Fruit fly (Drosophila melanogaster) whole organism, pupa: ENCODE data around the gene CG17124.

Source experiments
- CG10348 ChIP-seq: fragments of 200-800 bp; sonication (Bioruptor generic); IDR thresholded peaks from 2 replicates; pipeline ENCODE4 v1.3.6; 2022; ENCODE audit warnings: missing biosample characterization, missing genetic modification characterization
- CG12605 ChIP-seq: fragments of 200-800 bp; sonication (Bioruptor generic); IDR thresholded peaks from 2 replicates; pipeline ENCODE4 v1.3.6; 2022; ENCODE audit warnings: missing biosample characterization, missing genetic modification characterization
- CG13204 ChIP-seq: fragments of 200-800 bp; sonication (Bioruptor generic); optimal IDR thresholded peaks from 2 replicates; lab custom pipeline; 2018; ENCODE audit warnings: missing biosample characterization, mild to moderate bottlenecking, missing genetic modification characterization, moderate library complexity
- CG14655 ChIP-seq: fragments of 200-800 bp; sonication (Bioruptor generic); optimal IDR thresholded peaks from 3 replicates; lab custom pipeline; 2017; ENCODE audit warnings: mild to moderate bottlenecking, missing biosample characterization, missing genetic modification reagents, missing genetic modification characterization
- CG15710 ChIP-seq: fragments of 200-800 bp; sonication (Bioruptor generic); optimal IDR thresholded peaks from 2 replicates; lab custom pipeline; 2018; ENCODE audit warnings: missing biosample characterization, mild to moderate bottlenecking, missing genetic modification characterization, moderate library complexity
- CG17806 ChIP-seq: fragments of 200-800 bp; sonication (Bioruptor generic); optimal IDR thresholded peaks from 2 replicates; lab custom pipeline; 2018; ENCODE audit warnings: missing biosample characterization, mild to moderate bottlenecking, missing genetic modification characterization, moderate library complexity
- CG32121 ChIP-seq: fragments of 200-800 bp; sonication (Bioruptor generic); IDR thresholded peaks from 2 replicates; pipeline ENCODE4 v1.3.6; 2022; ENCODE audit warnings: missing biosample characterization, missing genetic modification characterization
- CG34367 ChIP-seq: fragments of 200-800 bp; sonication (Bioruptor generic); optimal IDR thresholded peaks from 2 replicates; lab custom pipeline; 2018; ENCODE audit warnings: missing biosample characterization, mild to moderate bottlenecking, missing genetic modification characterization
- CG4496 ChIP-seq: fragments of 200-800 bp; sonication (Bioruptor generic); IDR thresholded peaks from 3 replicates; pipeline ENCODE4 v1.3.6; 2022; ENCODE audit warnings: missing biosample characterization, missing genetic modification characterization
- CG8159 ChIP-seq: fragments of 200-800 bp; sonication (Bioruptor generic); optimal IDR thresholded peaks from 3 replicates; lab custom pipeline; 2018; ENCODE audit warnings: missing biosample characterization, mild to moderate bottlenecking, missing genetic modification characterization, moderate library complexity
- CG8301 ChIP-seq: fragments of 200-800 bp; sonication (Bioruptor generic); optimal IDR thresholded peaks from 2 replicates; lab custom pipeline; 2018; ENCODE audit warnings: missing biosample characterization, mild to moderate bottlenecking, missing genetic modification characterization
- CG9948 ChIP-seq: fragments of 200-800 bp; sonication (Bioruptor generic); optimal IDR thresholded peaks from 2 replicates; lab custom pipeline; 2018; ENCODE audit warnings: missing biosample characterization, mild to moderate bottlenecking, missing genetic modification characterization, moderate library complexity
- D1 ChIP-seq: fragments of 200-800 bp; sonication (Bioruptor generic); optimal IDR thresholded peaks from 2 replicates; lab custom pipeline; 2018; ENCODE audit warnings: missing biosample characterization, mild to moderate bottlenecking, missing genetic modification characterization, moderate library complexity
- EcR ChIP-seq: fragments of 200-800 bp; sonication (Bioruptor generic); optimal IDR thresholded peaks from 3 replicates; lab custom pipeline; 2019; ENCODE audit warnings: missing biosample characterization, missing genetic modification characterization, mild to moderate bottlenecking, moderate library complexity, missing genetic modification reagents
- Ets98B ChIP-seq: fragments of 200-800 bp; sonication (Bioruptor generic); IDR thresholded peaks from 2 replicates; pipeline ENCODE4 v1.3.6; 2022; ENCODE audit warnings: missing biosample characterization, missing genetic modification characterization
- Pif1A ChIP-seq: fragments of 200-800 bp; sonication (Bioruptor generic); optimal IDR thresholded peaks from 3 replicates; lab custom pipeline; 2016; ENCODE audit warnings: missing biosample characterization, missing genetic modification characterization
- Pif1B ChIP-seq: fragments of 200-800 bp; sonication (Bioruptor generic); optimal IDR thresholded peaks from 3 replicates; lab custom pipeline; 2016; ENCODE audit warnings: missing biosample characterization, missing genetic modification characterization
- Snoo ChIP-seq: fragments of 200-800 bp; sonication (Bioruptor generic); optimal IDR thresholded peaks from 3 replicates; lab custom pipeline; 2017; ENCODE audit warnings: missing biosample characterization, mild to moderate bottlenecking, missing genetic modification characterization, inconsistent platforms
- fd96Ca ChIP-seq: fragments of 200-800 bp; sonication (Bioruptor generic); IDR thresholded peaks from 3 replicates; pipeline ENCODE4 v1.3.6; 2022; ENCODE audit warnings: missing biosample characterization, missing genetic modification characterization
- gl ChIP-seq: fragments of 200-800 bp; sonication (Bioruptor generic); optimal IDR thresholded peaks from 2 replicates; lab custom pipeline; 2018; ENCODE audit warnings: missing biosample characterization, mild to moderate bottlenecking, missing genetic modification characterization
- rn ChIP-seq: fragments of 200-800 bp; sonication (Bioruptor generic); IDR thresholded peaks from 2 replicates; pipeline ENCODE4 v1.3.6; 2022; ENCODE audit warnings: missing biosample characterization, missing genetic modification characterization

Gene CG17124

DNA sequence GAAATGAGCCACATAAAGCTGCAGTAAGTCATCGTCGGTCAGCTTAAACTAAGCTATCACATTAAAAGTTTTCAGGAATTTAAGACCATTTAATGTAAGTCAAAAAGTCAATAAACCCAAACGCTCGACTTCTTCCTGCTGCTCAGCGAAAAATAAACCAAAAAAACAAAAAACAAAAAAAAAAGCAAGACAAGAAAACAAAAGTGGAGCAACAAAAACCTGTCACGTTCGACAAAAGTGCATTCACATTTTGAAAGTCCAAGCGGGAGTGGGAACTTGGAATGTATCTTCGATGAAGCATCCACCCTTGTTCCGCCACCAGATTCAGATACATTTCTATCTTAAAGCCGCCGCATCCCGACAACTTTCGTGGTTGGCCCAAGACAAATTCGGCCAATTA is 37.9 kb upstream of the CG17124 start:
- TF ChIP-seq EcR: peak; percentile 46
- TF ChIP-seq CG9948 (tag; lab: Kevin White, UChicago): no peak
- TF ChIP-seq Snoo: peak; percentile 9
- TF ChIP-seq CG13204 (GFP tag; lab: Kevin White, UChicago): no peak
- TF ChIP-seq Ets98B: no peak
- TF ChIP-seq CG32121 (GFP tag; lab: Robert Waterston, UW): no peak
- no peak for TF ChIP-seq D1
- peak; percentile 29 for TF ChIP-seq Pif1A (GFP tag; lab: Kevin White, UChicago)
- TF ChIP-seq CG8159: peak; percentile 35
- no peak for TF ChIP-seq CG10348 (GFP tag; lab: Robert Waterston, UW)
- peak; percentile 42 for TF ChIP-seq Pif1B (GFP tag; lab: Kevin White, UChicago)
- TF ChIP-seq CG8301 (tag; lab: Kevin White, UChicago): no peak
- TF ChIP-seq CG15710 (tag; lab: Kevin White, UChicago): peak; percentile 36
- TF ChIP-seq CG14655 (GFP tag; lab: Kevin White, UChicago): no peak
- no peak for TF ChIP-seq fd96Ca (GFP tag; lab: Robert Waterston, UW)
- peak; percentile 56 for TF ChIP-seq gl
- TF ChIP-seq rn (GFP tag; lab: Robert Waterston, UW): no peak
- TF ChIP-seq CG34367 (tag; lab: Kevin White, UChicago): no peak

DNA sequence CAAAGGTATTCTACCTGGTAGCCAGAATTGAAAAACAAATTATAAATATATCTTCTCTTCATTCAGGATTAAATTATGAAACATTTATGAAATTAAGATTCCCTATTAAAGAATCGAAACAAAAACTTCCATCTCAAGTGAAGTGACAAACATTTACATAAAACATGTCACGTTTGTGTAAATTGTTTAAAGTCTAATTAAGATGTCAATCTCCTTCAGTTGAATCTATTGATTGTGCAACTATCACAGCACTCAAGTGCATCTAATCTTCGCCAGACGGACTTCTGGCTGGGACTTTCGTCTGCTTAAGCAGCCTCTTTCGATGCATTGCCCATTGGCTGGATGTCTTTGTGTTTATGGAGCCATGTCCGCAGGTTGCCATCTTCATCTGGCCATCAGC is 35.9 kb upstream of the CG17124 start:
- no peak for TF ChIP-seq CG15710 (tag; lab: Kevin White, UChicago)
- no peak for TF ChIP-seq gl
- no peak for TF ChIP-seq Pif1A (GFP tag; lab: Kevin White, UChicago)
- no peak for TF ChIP-seq CG32121 (GFP tag; lab: Robert Waterston, UW)
- no peak for TF ChIP-seq Snoo
- no peak for TF ChIP-seq Pif1B (GFP tag; lab: Kevin White, UChicago)
- peak; percentile 46 for TF ChIP-seq CG9948 (tag; lab: Kevin White, UChicago)
- TF ChIP-seq CG14655 (GFP tag; lab: Kevin White, UChicago): peak; percentile 53
- TF ChIP-seq CG8159: no peak

DNA sequence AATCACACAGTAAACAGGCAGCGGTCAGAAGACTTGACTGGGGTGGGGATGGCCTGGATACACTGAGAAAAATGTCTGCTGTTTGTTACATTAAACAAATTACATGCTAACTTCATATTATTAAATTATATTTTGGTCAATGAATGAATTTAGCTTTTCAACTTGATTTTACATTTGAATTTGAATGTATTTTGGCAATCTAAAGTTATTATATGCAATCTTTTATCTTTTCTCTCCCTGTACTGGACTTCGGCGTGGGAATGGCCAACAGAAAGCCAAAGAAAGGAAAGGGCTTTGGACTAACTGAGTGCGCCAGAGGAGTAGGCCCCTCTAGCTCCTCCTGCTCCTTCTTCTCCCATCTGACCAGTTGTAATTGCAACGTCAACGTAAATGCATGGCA is 35.2 kb upstream of the CG17124 start:
- TF ChIP-seq fd96Ca (GFP tag; lab: Robert Waterston, UW) (peak; percentile 57; the same call in 1 of the 3 replicates), CG10348 (GFP tag; lab: Robert Waterston, UW) (no peak), EcR (peak; percentile 11), CG8301 (tag; lab: Kevin White, UChicago) (peak; percentile 38), CG13204 (GFP tag; lab: Kevin White, UChicago) (no peak), CG14655 (GFP tag; lab: Kevin White, UChicago) (peak; percentile 66), gl (peak; percentile 29), CG15710 (tag; lab: Kevin White, UChicago) (peak; percentile 49), CG34367 (tag; lab: Kevin White, UChicago) (peak; percentile 18), CG17806 (tag; lab: Kevin White, UChicago) (peak; percentile 66), CG9948 (tag; lab: Kevin White, UChicago) (peak; percentile 58), CG8159 (peak; percentile 44), Ets98B (no peak), D1 (no peak), Snoo (peak; percentile 76), Pif1B (GFP tag; lab: Kevin White, UChicago) (peak; percentile 57), rn (GFP tag; lab: Robert Waterston, UW) (no peak), Pif1A (GFP tag; lab: Kevin White, UChicago) (peak; percentile 71)

DNA sequence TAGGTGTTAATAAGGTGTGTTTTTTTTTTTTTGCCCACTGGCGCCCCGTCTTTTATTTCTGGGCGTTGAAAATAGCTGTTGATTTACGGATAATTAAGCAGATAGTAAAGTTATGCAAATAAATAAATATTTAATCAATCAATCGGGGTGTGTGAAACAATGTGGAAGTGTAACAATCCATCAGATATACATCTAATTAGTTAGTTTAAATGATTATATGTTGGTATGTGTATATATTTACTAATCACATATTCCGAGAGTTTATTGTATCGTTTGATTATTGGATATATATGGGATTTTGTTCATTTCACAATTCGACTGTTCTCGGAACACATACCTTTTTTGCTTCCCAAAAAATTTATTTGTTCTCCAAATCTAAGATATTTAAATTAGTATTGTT is 33.8 kb upstream of the CG17124 start, which contains the start of gene CG31870:
TSS of gene CG31870 (plus strand) at position 301 of the 400 bp plus-strand sequence.
- no peak for TF ChIP-seq EcR
- TF ChIP-seq gl: no peak
- TF ChIP-seq rn (GFP tag; lab: Robert Waterston, UW): no peak
- TF ChIP-seq Ets98B: no peak
- TF ChIP-seq fd96Ca (GFP tag; lab: Robert Waterston, UW): no peak
- TF ChIP-seq CG13204 (GFP tag; lab: Kevin White, UChicago): no peak
- TF ChIP-seq Pif1A (GFP tag; lab: Kevin White, UChicago): no peak
- TF ChIP-seq CG10348 (GFP tag; lab: Robert Waterston, UW): no peak
- no peak for TF ChIP-seq CG15710 (tag; lab: Kevin White, UChicago)
- no peak for TF ChIP-seq CG8159
- TF ChIP-seq CG12605 (GFP tag; lab: Robert Waterston, UW): no peak
- TF ChIP-seq CG17806 (tag; lab: Kevin White, UChicago): no peak
- TF ChIP-seq CG8301 (tag; lab: Kevin White, UChicago): no peak
- no peak for TF ChIP-seq Pif1B (GFP tag; lab: Kevin White, UChicago)
- no peak for TF ChIP-seq CG34367 (tag; lab: Kevin White, UChicago)
- TF ChIP-seq CG32121 (GFP tag; lab: Robert Waterston, UW): no peak
- no peak for TF ChIP-seq D1
- no peak for TF ChIP-seq Snoo

- TF ChIP-seq rn (GFP tag; lab: Robert Waterston, UW) (no peak), CG32121 (GFP tag; lab: Robert Waterston, UW) (no peak), CG12605 (GFP tag; lab: Robert Waterston, UW) (no peak), CG10348 (GFP tag; lab: Robert Waterston, UW) (no peak)
These were observed 25.1 kb upstream of the CG17124 start for dm6 chr2L:10781252-10781651.

DNA sequence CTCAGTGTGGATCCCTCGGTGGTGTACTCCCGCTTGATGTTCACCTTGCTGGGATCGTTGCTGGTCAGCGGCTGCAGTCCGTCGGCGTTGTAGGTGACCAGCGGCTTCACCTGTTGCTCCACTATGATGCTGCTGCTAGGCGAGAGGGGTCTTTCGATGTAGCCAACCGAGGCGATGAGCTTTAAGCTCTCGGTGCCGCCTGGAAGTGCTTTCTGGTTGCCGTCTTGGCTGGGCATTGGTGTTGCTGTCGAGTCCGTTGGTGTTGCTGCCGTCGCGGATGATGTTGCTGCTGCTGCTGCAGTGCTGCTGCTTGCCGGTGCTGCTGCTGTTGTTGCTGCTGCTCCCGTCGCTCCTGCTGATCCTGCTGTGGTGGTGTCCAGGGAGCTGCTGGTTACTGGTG is 17.9 kb upstream of the CG17124 start:
- TF ChIP-seq CG4496: peak; percentile 33; the same call in 1 of the 3 replicates
- TF ChIP-seq CG14655 (GFP tag; lab: Kevin White, UChicago): no peak
- TF ChIP-seq CG12605 (GFP tag; lab: Robert Waterston, UW): peak; percentile 42; the same call in 1 of the 2 replicates
